Fruit fly (Drosophila melanogaster) whole organism, embryonic: Measurements from ENCODE around the gene Prx4.
A peak's percentile ranks its signal among the peaks of the same experiment; 100 is the strongest.

Source experiments
- Atf-2 ChIP-seq: fragments of 200-800 bp; sonication (Bioruptor generic); optimal IDR thresholded peaks from 2 replicates; lab custom pipeline; 2016; ENCODE audit warnings: missing biosample characterization, missing genetic modification characterization
- Atf6 ChIP-seq: fragments of 200-800 bp; sonication (Bioruptor generic); IDR thresholded peaks from 2 replicates; pipeline ENCODE4 v1.3.6; 2022; ENCODE audit warnings: missing biosample characterization, missing genetic modification characterization
- CG11696 ChIP-seq: fragments of 200-800 bp; sonication (Bioruptor generic); IDR thresholded peaks from 2 replicates; pipeline ENCODE4 v1.3.6; 2022; ENCODE audit warnings: missing biosample characterization, missing genetic modification characterization
- CG12071 ChIP-seq: fragments of 200-800 bp; sonication (Bioruptor generic); optimal IDR thresholded peaks from 3 replicates; lab custom pipeline; 2018; ENCODE audit warnings: missing biosample characterization, mild to moderate bottlenecking, missing genetic modification characterization
- CG14710 ChIP-seq: fragments of 200-800 bp; sonication (Bioruptor generic); optimal IDR thresholded peaks from 3 replicates; lab custom pipeline; 2019; ENCODE audit warnings: missing biosample characterization, mild to moderate bottlenecking, missing genetic modification characterization, moderate library complexity
- CG1529 ChIP-seq: fragments of 200-800 bp; sonication (Bioruptor generic); optimal IDR thresholded peaks from 3 replicates; lab custom pipeline; 2018; ENCODE audit warnings: missing biosample characterization, missing genetic modification characterization
- CG16779 ChIP-seq: fragments of 200-800 bp; sonication (Bioruptor generic); IDR thresholded peaks from 2 replicates; pipeline ENCODE4 v1.3.6; 2022; ENCODE audit warnings: missing biosample characterization, missing genetic modification characterization
- CG34224 ChIP-seq: fragments of 200-800 bp; sonication (Bioruptor generic); IDR thresholded peaks from 3 replicates; pipeline ENCODE4 v1.3.6; 2022; ENCODE audit warnings: missing biosample characterization, missing genetic modification characterization; ENCODE audit not compliant: partially characterized antibody
- CG3847 ChIP-seq: fragments of 200-800 bp; sonication (Bioruptor generic); IDR thresholded peaks from 2 replicates; pipeline ENCODE4 v1.3.6; 2022; ENCODE audit warnings: missing biosample characterization, missing genetic modification characterization
- CG3995 ChIP-seq: fragments of 200-800 bp; sonication (Bioruptor generic); optimal IDR thresholded peaks from 3 replicates; lab custom pipeline; 2016; ENCODE audit warnings: missing biosample characterization, missing genetic modification characterization
- CG4328 ChIP-seq: fragments of 200-800 bp; sonication (Bioruptor generic); optimal IDR thresholded peaks from 3 replicates; lab custom pipeline; 2017; ENCODE audit warnings: missing biosample characterization, missing genetic modification reagents, missing genetic modification characterization
- CG4360 ChIP-seq: fragments of 200-800 bp; sonication (Bioruptor generic); IDR thresholded peaks from 2 replicates; pipeline ENCODE4 v1.3.6; 2022; ENCODE audit warnings: missing biosample characterization, missing genetic modification characterization
- CG5953 ChIP-seq: fragments of 200-800 bp; sonication (Bioruptor generic); IDR thresholded peaks from 2 replicates; pipeline ENCODE4 v1.3.6; 2022; ENCODE audit warnings: missing biosample characterization, missing genetic modification characterization
- CG6683 ChIP-seq: fragments of 200-800 bp; sonication (Bioruptor generic); optimal IDR thresholded peaks from 2 replicates; lab custom pipeline; 2017; ENCODE audit warnings: missing biosample characterization, mild to moderate bottlenecking, missing genetic modification characterization, missing genetic modification reagents
- CG7271 ChIP-seq: fragments of 200-800 bp; sonication (Bioruptor generic); optimal IDR thresholded peaks from 2 replicates; lab custom pipeline; 2018; ENCODE audit warnings: missing biosample characterization, mild to moderate bottlenecking, missing genetic modification characterization, moderate library complexity
- CG7839 ChIP-seq: fragments of 200-800 bp; sonication (Bioruptor generic); optimal IDR thresholded peaks from 3 replicates; lab custom pipeline; 2018; ENCODE audit warnings: missing biosample characterization, mild to moderate bottlenecking, missing genetic modification characterization, moderate library complexity
- CG8089 ChIP-seq: fragments of 200-800 bp; sonication (Bioruptor generic); optimal IDR thresholded peaks from 3 replicates; lab custom pipeline; 2016; ENCODE audit warnings: missing biosample characterization, missing genetic modification characterization
- CG8281 ChIP-seq: fragments of 200-800 bp; sonication (Bioruptor generic); optimal IDR thresholded peaks from 2 replicates; lab custom pipeline; 2018; ENCODE audit warnings: missing biosample characterization, mild to moderate bottlenecking, missing genetic modification characterization, moderate library complexity
- CTCF ChIP-seq: fragments of 200-800 bp; sonication (Bioruptor generic); optimal IDR thresholded peaks from 2 replicates; lab custom pipeline; 2017; ENCODE audit warnings: missing biosample characterization, mild to moderate bottlenecking, missing genetic modification characterization, moderate library complexity
- CrebB ChIP-seq: fragments of 200-800 bp; sonication (Bioruptor generic); optimal IDR thresholded peaks from 3 replicates; lab custom pipeline; 2018; ENCODE audit warnings: missing biosample characterization, mild to moderate bottlenecking, missing genetic modification characterization
- D ChIP-seq, 2 experiments: fragments of 200-800 bp in 1 of 2; fragments of >200 bp in 1 of 2; sonication (Bioruptor generic) in 1 of 2; optimal IDR thresholded peaks; 2 replicates in 1 of 2; 3 replicates in 1 of 2; lab custom pipeline; 2017; ENCODE audit warnings: mild to moderate bottlenecking in 1 of 2, missing biosample characterization in 1 of 2, missing genetic modification characterization in 1 of 2, missing genetic modification reagents in 1 of 2
- Deaf1 ChIP-seq: fragments of 200-800 bp; optimal IDR thresholded peaks from 3 replicates; lab custom pipeline; 2019; ENCODE audit warnings: missing biosample characterization, mild to moderate bottlenecking, missing genetic modification characterization, moderate library complexity
- Dek ChIP-seq: fragments of 200-800 bp; sonication (Bioruptor generic); optimal IDR thresholded peaks from 3 replicates; lab custom pipeline; 2019; ENCODE audit warnings: missing biosample characterization, mild to moderate bottlenecking, missing genetic modification characterization, moderate library complexity
- Elba2 ChIP-seq: fragments of 200-800 bp; sonication (Bioruptor generic); optimal IDR thresholded peaks from 3 replicates; lab custom pipeline; 2016; ENCODE audit warnings: missing biosample characterization, missing genetic modification characterization
- Opbp ChIP-seq: fragments of 200-800 bp; sonication (Bioruptor generic); IDR thresholded peaks from 3 replicates; pipeline ENCODE4 v1.3.6; 2022; ENCODE audit warnings: missing biosample characterization, missing genetic modification characterization; ENCODE audit not compliant: partially characterized antibody
- Stat92E ChIP-seq, 3 experiments: fragments of >200 bp in 2 of 3; fragments of 200-800 bp in 1 of 3; sonication (Bioruptor generic) in 1 of 3; optimal IDR thresholded peaks; 2 replicates each; lab custom pipeline; 2017 to 2019; ENCODE audit warnings: missing biosample characterization in 3 of 3, missing genetic modification characterization in 3 of 3, mild to moderate bottlenecking in 1 of 3, moderate library complexity in 1 of 3
- Xrp1 ChIP-seq: fragments of 200-800 bp; sonication (Bioruptor generic); IDR thresholded peaks from 2 replicates; pipeline ENCODE4 v1.3.6; 2022; ENCODE audit warnings: missing biosample characterization, missing genetic modification characterization
- ap ChIP-seq: fragments of 200-800 bp; sonication (Bioruptor generic); IDR thresholded peaks from 2 replicates; pipeline ENCODE4 v1.3.6; 2022; ENCODE audit warnings: missing biosample characterization, missing genetic modification characterization
- ash1 ChIP-seq: fragments of 200-800 bp; sonication (Bioruptor generic); optimal IDR thresholded peaks from 2 replicates; lab custom pipeline; 2018; ENCODE audit warnings: missing biosample characterization, mild to moderate bottlenecking, missing genetic modification characterization
- az2 ChIP-seq: fragments of 200-800 bp; sonication (Bioruptor generic); optimal IDR thresholded peaks from 3 replicates; lab custom pipeline; 2016; ENCODE audit warnings: missing biosample characterization, missing genetic modification characterization
- bcd ChIP-seq: fragments of 200-800 bp; sonication (Bioruptor generic); optimal IDR thresholded peaks from 2 replicates; lab custom pipeline; 2017; ENCODE audit warnings: missing biosample characterization, mild to moderate bottlenecking, missing genetic modification characterization
- chm ChIP-seq: fragments of 200-800 bp; sonication (Bioruptor generic); IDR thresholded peaks from 2 replicates; pipeline ENCODE4 v1.3.6; 2022; ENCODE audit warnings: missing biosample characterization, missing genetic modification characterization
- crc ChIP-seq: fragments of 200-800 bp; sonication (Bioruptor generic); optimal IDR thresholded peaks from 2 replicates; lab custom pipeline; 2016; ENCODE audit warnings: missing biosample characterization, missing genetic modification characterization
- dan ChIP-seq: fragments of 200-800 bp; sonication (Bioruptor generic); IDR thresholded peaks from 2 replicates; pipeline ENCODE4 v1.3.6; 2022; ENCODE audit warnings: missing biosample characterization, missing genetic modification characterization
- eyg ChIP-seq: fragments of 200-800 bp; sonication (Bioruptor generic); optimal IDR thresholded peaks from 3 replicates; lab custom pipeline; 2016; ENCODE audit warnings: missing biosample characterization, missing genetic modification characterization
- fru ChIP-seq: fragments of >200 bp; optimal IDR thresholded peaks from 2 replicates; lab custom pipeline; 2017
- ftz-f1 ChIP-seq: fragments of 200-800 bp; sonication (Bioruptor generic); optimal IDR thresholded peaks from 2 replicates; lab custom pipeline; 2016; ENCODE audit warnings: missing biosample characterization, missing genetic modification characterization
- gcm2 ChIP-seq: fragments of 200-800 bp; sonication (Bioruptor generic); optimal IDR thresholded peaks from 2 replicates; lab custom pipeline; 2016; ENCODE audit warnings: missing biosample characterization, missing genetic modification characterization
- knrl ChIP-seq: fragments of 200-800 bp; sonication (Bioruptor generic); IDR thresholded peaks from 3 replicates; pipeline ENCODE4 v1.3.6; 2022; ENCODE audit warnings: missing biosample characterization, missing genetic modification characterization; ENCODE audit not compliant: partially characterized antibody
- lab ChIP-seq: fragments of 200-800 bp; sonication (Bioruptor generic); optimal IDR thresholded peaks from 3 replicates; lab custom pipeline; 2017; ENCODE audit warnings: missing biosample characterization, missing genetic modification characterization, mild to moderate bottlenecking, moderate library complexity, missing genetic modification reagents
- lmd ChIP-seq: fragments of 200-800 bp; sonication (Bioruptor generic); IDR thresholded peaks from 2 replicates; pipeline ENCODE4 v1.3.6; 2022; ENCODE audit warnings: missing biosample characterization, missing genetic modification characterization
- luna ChIP-seq: fragments of 200-800 bp; sonication (Bioruptor generic); optimal IDR thresholded peaks from 2 replicates; lab custom pipeline; 2016; ENCODE audit warnings: missing biosample characterization, missing genetic modification characterization
- nau ChIP-seq: fragments of 200-800 bp; sonication (Bioruptor generic); optimal IDR thresholded peaks from 3 replicates; lab custom pipeline; 2017; ENCODE audit warnings: missing biosample characterization, mild to moderate bottlenecking, missing genetic modification characterization, missing genetic modification reagents
- nerfin-1 ChIP-seq: fragments of 200-800 bp; sonication (Bioruptor generic); optimal IDR thresholded peaks from 3 replicates; lab custom pipeline; 2019; ENCODE audit warnings: missing biosample characterization, mild to moderate bottlenecking, missing genetic modification characterization, moderate library complexity
- slp2 ChIP-seq: fragments of 200-800 bp; sonication (Bioruptor generic); optimal IDR thresholded peaks from 2 replicates; lab custom pipeline; 2016; ENCODE audit warnings: missing biosample characterization, missing genetic modification characterization
- sob ChIP-seq: fragments of 200-800 bp; sonication (Bioruptor generic); IDR thresholded peaks from 2 replicates; pipeline ENCODE4 v1.3.6; 2022; ENCODE audit warnings: missing biosample characterization, missing genetic modification characterization
- stc ChIP-seq: fragments of 200-800 bp; sonication (Bioruptor generic); IDR thresholded peaks from 2 replicates; pipeline ENCODE4 v1.3.6; 2022; ENCODE audit warnings: missing biosample characterization, missing genetic modification characterization
- vfl ChIP-seq: fragments of 200-800 bp; sonication (Bioruptor generic); optimal IDR thresholded peaks from 2 replicates; lab custom pipeline; 2016; ENCODE audit warnings: missing biosample characterization, missing genetic modification characterization
- zfh1 ChIP-seq: fragments of 200-800 bp; sonication (Bioruptor generic); IDR thresholded peaks from 3 replicates; pipeline ENCODE4 v1.3.6; 2022; ENCODE audit warnings: missing biosample characterization, missing genetic modification characterization

Gene Prx4

DNA sequence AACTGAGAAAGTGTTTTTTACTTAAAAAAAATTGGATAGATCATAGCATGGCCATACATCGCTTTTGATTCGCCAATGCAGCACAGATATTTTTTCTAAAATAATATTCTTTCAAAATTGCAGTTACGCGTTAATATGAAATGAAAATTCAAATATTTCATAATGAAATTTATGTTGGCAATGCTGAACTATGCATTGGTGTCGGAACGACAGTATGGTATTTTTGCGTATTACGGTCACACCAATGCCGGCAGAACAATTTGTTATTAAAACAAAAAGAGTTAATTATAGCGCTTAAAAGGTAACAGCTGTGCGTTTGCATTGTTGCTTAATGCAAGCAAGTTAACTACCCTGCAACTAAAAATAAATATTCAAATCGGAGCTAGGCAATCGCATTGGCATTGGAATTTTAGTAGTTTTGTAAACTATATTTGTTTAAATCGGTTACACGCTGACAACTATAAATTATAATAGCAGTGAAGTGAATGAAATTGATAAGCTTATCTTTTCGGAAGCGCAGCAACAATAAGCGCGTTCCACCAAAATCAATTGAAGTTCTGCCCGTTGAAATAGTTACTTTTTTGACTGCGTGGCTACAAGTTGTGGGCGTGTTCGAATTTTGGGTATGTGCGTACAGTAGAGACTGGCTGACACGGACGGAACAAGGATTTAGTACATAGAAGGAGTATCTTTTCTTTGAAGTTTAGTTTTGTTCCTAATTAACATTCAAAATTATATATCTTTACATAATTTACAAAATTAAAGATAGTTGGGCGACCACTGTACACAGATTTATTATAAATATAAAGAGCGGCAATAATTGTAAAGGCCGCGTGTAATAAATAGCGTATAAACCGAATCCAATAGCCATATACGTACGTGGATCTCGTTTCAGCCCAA, at the start of gene Prx4 (continued):
- TF ChIP-seq CG8281 (peak; percentile 47), ash1 (GFP tag; lab: Kevin White, UChicago) (no peak), Elba2 (no peak), Deaf1 (peak; percentile 52), CG8089 (GFP tag; lab: Kevin White, UChicago) (no peak), CG4360 (GFP tag; lab: Robert Waterston, UW) (0 out of 2 replicates have a peak, but pooled peaks have one; percentile 49), eyg (no peak), Dek (tag; lab: Kevin White, UChicago) (peak; percentile 69), lmd (GFP tag; lab: Robert Waterston, UW) (peak; percentile 72; the same call in 1 of the 2 replicates), CG16779 (0 out of 2 replicates have a peak, but pooled peaks have one; percentile 55), Atf6 (GFP tag; lab: Robert Waterston, UW) (peak; percentile 66; the same call in 1 of the 2 replicates), stc (GFP tag; lab: Robert Waterston, UW) (peak; percentile 80), CG4328 (GFP tag; lab: Kevin White, UChicago) (no peak), nerfin-1 (tag; lab: Kevin White, UChicago) (peak; percentile 34), ftz-f1 (GFP tag; lab: Kevin White, UChicago) (no peak), CrebB (tag; lab: Kevin White, UChicago) (peak; percentile 23), Xrp1 (peak; percentile 85), CG34224 (GFP tag; lab: Robert Waterston, UW) (no peak), Stat92E (GFP tag; optimal IDR thresholded peaks at IDR 0.05; lab: Kevin White, UChicago) (no peak), bcd (GFP tag; lab: Kevin White, UChicago) (peak; percentile 61), fru (lab: Kevin White, UChicago) (no peak), CG12071 (no peak), dan (no peak), az2 (GFP tag; lab: Kevin White, UChicago) (peak; percentile 62), chm (peak; percentile 69), crc (GFP tag; lab: Kevin White, UChicago) (no peak), lab (GFP tag; lab: Kevin White, UChicago) (peak; percentile 86), CG6683 (GFP tag; lab: Kevin White, UChicago) (peak; percentile 48), CG7271 (tag; lab: Kevin White, UChicago) (no peak), CG7839 (tag; lab: Kevin White, UChicago) (peak; percentile 84), D (optimal IDR thresholded peaks at IDR 0.05; lab: Kevin White, UChicago) (no peak), D (GFP tag; optimal IDR thresholded peaks at IDR 0.05; lab: Kevin White, UChicago) (peak; percentile 37), gcm2 (GFP tag; lab: Kevin White, UChicago) (no peak), Opbp (GFP tag; lab: Robert Waterston, UW) (no peak), Atf-2 (GFP tag; lab: Kevin White, UChicago) (no peak), CG5953 (peak; percentile 52; the same call in 1 of the 2 replicates), zfh1 (GFP tag; lab: Robert Waterston, UW) (peak; percentile 85), vfl (GFP tag; lab: Kevin White, UChicago) (peak; percentile 36), CG3847 (GFP tag; lab: Robert Waterston, UW) (peak; percentile 56), slp2 (GFP tag; lab: Kevin White, UChicago) (peak; percentile 9), knrl (no peak), ap (GFP tag; lab: Robert Waterston, UW) (peak; percentile 65), CG1529 (GFP tag; lab: Kevin White, UChicago) (peak; percentile 32), nau (peak; percentile 65), CG14710 (tag; lab: Kevin White, UChicago) (peak; percentile 25), luna (GFP tag; lab: Kevin White, UChicago) (no peak), CG11696 (peak; percentile 55; the same call in 1 of the 2 replicates), CG3995 (peak; percentile 30), CTCF (peak; percentile 9), sob (GFP tag; lab: Robert Waterston, UW) (peak; percentile 73)
